Worm (Caenorhabditis elegans) whole organism, late embryonic: Measurements from ENCODE around the gene F49C5.3.

Experiments
- F13H6.1 ChIP-seq: sonication (generic microtip); optimal IDR thresholded peaks from 2 replicates; lab custom pipeline; 2016; ENCODE audit warnings: missing genetic modification characterization, missing compliant biosample characterization
- K02D7.2 ChIP-seq: sonication (generic microtip); optimal IDR thresholded peaks from 2 replicates; lab custom pipeline; 2017; ENCODE audit warnings: mild to moderate bottlenecking, missing genetic modification characterization, missing compliant biosample characterization
- T23F11.4 ChIP-seq: fragments of 200-800 bp; sonication (Bioruptor generic); optimal IDR thresholded peaks from 2 replicates; lab custom pipeline; 2018; ENCODE audit warnings: mild to moderate bottlenecking, missing genetic modification characterization, missing compliant biosample characterization
- Y22D7AL.16 ChIP-seq: sonication (generic microtip); optimal IDR thresholded peaks from 2 replicates; lab custom pipeline; 2016; ENCODE audit warnings: missing genetic modification characterization, missing compliant biosample characterization
- ceh-2 ChIP-seq: sonication (generic microtip); optimal IDR thresholded peaks from 2 replicates; lab custom pipeline; 2016; ENCODE audit warnings: missing genotype, missing genetic modification characterization, missing compliant biosample characterization
- ceh-31 ChIP-seq: sonication (generic microtip); optimal IDR thresholded peaks from 2 replicates; lab custom pipeline; 2016; ENCODE audit warnings: missing genetic modification characterization, missing compliant biosample characterization
- ceh-34 ChIP-seq: sonication (generic microtip); optimal IDR thresholded peaks from 2 replicates; lab custom pipeline; 2016; ENCODE audit warnings: mild to moderate bottlenecking, missing genetic modification characterization, missing compliant biosample characterization
- ceh-45 ChIP-seq: fragments of 200-800 bp; sonication (Bioruptor generic); IDR thresholded peaks from 2 replicates; pipeline ENCODE4 v1.3.6; 2022; ENCODE audit warnings: missing genetic modification reagents, missing genetic modification characterization, missing compliant biosample characterization
- ceh-6 ChIP-seq: fragments of 200-800 bp; sonication (Bioruptor generic); optimal IDR thresholded peaks from 2 replicates; lab custom pipeline; 2018; ENCODE audit warnings: mild to moderate bottlenecking, missing genetic modification characterization, missing compliant biosample characterization
- dmd-4 ChIP-seq: sonication (generic microtip); optimal IDR thresholded peaks from 2 replicates; lab custom pipeline; 2016; ENCODE audit warnings: borderline replicate concordance, missing genetic modification characterization, missing compliant biosample characterization
- dve-1 ChIP-seq: sonication (generic microtip); optimal IDR thresholded peaks from 2 replicates; lab custom pipeline; 2017; ENCODE audit warnings: antibody characterized with exemption, mild to moderate bottlenecking, missing genetic modification characterization, missing compliant biosample characterization
- elt-2 ChIP-seq: sonication (generic microtip); optimal IDR thresholded peaks from 2 replicates; lab custom pipeline; 2016; ENCODE audit warnings: missing genetic modification reagents, missing genetic modification characterization, missing compliant biosample characterization
- ets-4 ChIP-seq: sonication (generic microtip); optimal IDR thresholded peaks from 2 replicates; lab custom pipeline; 2016; ENCODE audit warnings: missing genetic modification characterization, missing compliant biosample characterization
- fkh-10 ChIP-seq: fragments of 150-350 bp; optimal IDR thresholded peaks from 2 replicates; lab custom pipeline; 2014; ENCODE audit warnings: missing biosample characterization, missing genetic modification reagents, missing genetic modification characterization
- gmeb-2 ChIP-seq: sonication (generic microtip); optimal IDR thresholded peaks from 2 replicates; lab custom pipeline; 2016; ENCODE audit warnings: missing genetic modification characterization, inconsistent platforms, missing compliant biosample characterization
- hlh-30 ChIP-seq: sonication (generic microtip); optimal IDR thresholded peaks from 2 replicates; lab custom pipeline; 2017; ENCODE audit warnings: antibody characterized with exemption, missing genetic modification characterization, missing compliant biosample characterization; ENCODE audit not compliant: insufficient read depth
- hlh-6 ChIP-seq: sonication (generic microtip); optimal IDR thresholded peaks from 2 replicates; lab custom pipeline; 2016; ENCODE audit warnings: missing genotype, missing genetic modification characterization, missing compliant biosample characterization
- madf-2 ChIP-seq: sonication (generic microtip); optimal IDR thresholded peaks from 2 replicates; lab custom pipeline; 2017; ENCODE audit warnings: missing genetic modification characterization, missing compliant biosample characterization
- mec-3 ChIP-seq: sonication (generic microtip); optimal IDR thresholded peaks from 2 replicates; lab custom pipeline; 2016; ENCODE audit warnings: borderline replicate concordance, missing genetic modification characterization, missing compliant biosample characterization
- nfya-1 ChIP-seq: sonication (generic microtip); optimal IDR thresholded peaks from 2 replicates; lab custom pipeline; 2017; ENCODE audit warnings: missing genetic modification characterization, mild to moderate bottlenecking, missing compliant biosample characterization, antibody characterized with exemption, moderate library complexity
- npax-4 ChIP-seq: sonication (generic microtip); optimal IDR thresholded peaks from 2 replicates; lab custom pipeline; 2016; ENCODE audit warnings: missing genetic modification characterization, missing compliant biosample characterization
- pag-3 ChIP-seq: sonication (generic microtip); optimal IDR thresholded peaks from 2 replicates; lab custom pipeline; 2016; ENCODE audit warnings: missing compliant biosample characterization, missing genetic modification characterization, borderline replicate concordance
- pha-2 ChIP-seq: sonication (generic microtip); optimal IDR thresholded peaks from 2 replicates; lab custom pipeline; 2017; ENCODE audit warnings: mild to moderate bottlenecking, missing genetic modification characterization, missing compliant biosample characterization
- ref-2 ChIP-seq: sonication (generic microtip); optimal IDR thresholded peaks from 2 replicates; lab custom pipeline; 2016; ENCODE audit warnings: missing genetic modification characterization, missing compliant biosample characterization
- sox-2 ChIP-seq: fragments of 200-800 bp; sonication (Bioruptor generic); IDR thresholded peaks from 2 replicates; pipeline ENCODE4 v1.3.6; 2022; ENCODE audit warnings: missing genetic modification reagents, missing genetic modification characterization, missing compliant biosample characterization
- unc-3 ChIP-seq, 2 experiments: fragments of 200-800 bp in 1 of 2; sonication (Bioruptor generic) in 1 of 2; sonication (generic microtip) in 1 of 2; conservative IDR thresholded peaks in 1 of 2; optimal IDR thresholded peaks in 1 of 2; 2 replicates each; pipeline versions ENCODE4 v1.3.6 to Lab custom; 2016 to 2022; ENCODE audit warnings: missing compliant biosample characterization in 2 of 2, missing genetic modification characterization in 2 of 2, missing genetic modification reagents in 1 of 2
- unc-42 ChIP-seq: sonication (generic microtip); optimal IDR thresholded peaks from 2 replicates; lab custom pipeline; 2016; ENCODE audit warnings: missing genotype, missing genetic modification characterization, missing compliant biosample characterization

Gene F49C5.3

DNA sequence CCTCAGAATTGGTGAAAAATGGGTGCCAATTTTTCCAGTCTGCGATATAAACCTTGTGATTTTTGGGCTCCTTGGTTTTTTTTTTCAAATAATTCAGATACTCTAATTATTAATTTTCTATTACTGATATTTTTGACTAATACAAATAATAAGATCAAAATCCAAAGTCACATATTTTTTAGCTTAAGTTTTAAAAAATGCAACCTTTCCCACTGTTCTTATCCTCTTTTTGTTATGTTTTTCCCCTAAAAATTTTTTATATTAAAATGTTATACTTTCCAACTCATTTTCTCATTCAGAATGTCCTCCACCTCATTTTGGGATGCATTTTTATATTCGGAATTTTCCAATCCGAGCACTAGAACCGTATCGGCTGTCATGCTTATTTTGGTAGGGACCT is 5.3 kb upstream of the F49C5.3 start, which contains the start of gene srx-120:
Gene srx-120, plus strand, starts transcription at position 301 of the 400 bp plus-strand sequence.
- TF ChIP-seq ceh-31 (no peak), mec-3 (tag; lab: Kevin White, UChicago) (no peak), unc-42 (tag; lab: Kevin White, UChicago) (no peak), ceh-34 (tag; lab: Kevin White, UChicago) (no peak), fkh-10 (GFP tag; lab: Kevin White, UChicago) (no peak), sox-2 (no peak), hlh-30 (no peak), ceh-45 (GFP tag; lab: Robert Waterston, UW) (no peak), F13H6.1 (no peak)

ce11 chrII:12535297-12535803 is 953 bp upstream of the F49C5.3 start, which contains the start of gene nimk-1:
TSS of gene nimk-1 (plus strand) at chrII:12535753.
- TF ChIP-seq pag-3: no peak

- TF ChIP-seq K02D7.2 (tag; lab: Kevin White, UChicago): no peak
- no peak for TF ChIP-seq ceh-45 (GFP tag; lab: Robert Waterston, UW)
- no peak for TF ChIP-seq F13H6.1
- no peak for TF ChIP-seq hlh-6
- TF ChIP-seq dve-1: no peak
- no peak for TF ChIP-seq ets-4
- no peak for TF ChIP-seq Y22D7AL.16
- TF ChIP-seq ceh-2: no peak
- TF ChIP-seq npax-4: no peak
- no peak for TF ChIP-seq ceh-34 (tag; lab: Kevin White, UChicago)
- no peak for TF ChIP-seq pha-2 (tag; lab: Kevin White, UChicago)
- TF ChIP-seq madf-2 (tag; lab: Kevin White, UChicago): no peak
- no peak for TF ChIP-seq dmd-4 (tag; lab: Kevin White, UChicago)
- TF ChIP-seq, all 69 proteins: peak for 0
Observed at ce11 chrII:12539395-12539794, 3.1 kb downstream of the F49C5.3 start.

- TF ChIP-seq elt-2 (tag; lab: Kevin White, UChicago): peak; percentile 26
Observed at ce11 chrII:12541670-12542080, 5.4 kb downstream of the F49C5.3 start.

DNA sequence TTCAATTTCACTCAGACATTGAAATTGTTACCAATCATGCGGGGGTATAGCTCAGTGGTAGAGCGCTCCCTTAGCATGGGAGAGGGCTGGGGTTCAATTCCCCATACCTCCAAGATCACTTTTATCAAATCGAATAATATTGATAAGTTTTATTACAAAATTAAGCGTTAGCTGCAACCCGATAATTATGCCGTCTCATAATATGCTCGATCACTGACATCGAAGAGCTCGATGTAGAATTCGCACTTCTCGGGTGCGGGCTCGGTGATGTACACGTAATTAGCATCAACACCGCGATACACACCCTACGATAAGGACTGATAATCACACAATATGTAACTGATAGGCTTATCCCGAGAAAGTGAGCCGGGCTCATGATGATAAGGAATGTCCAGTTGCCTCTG is 6.3 kb downstream of the F49C5.3 start:
- peak; percentile 89 for TF ChIP-seq elt-2 (tag; lab: Kevin White, UChicago)
- TF ChIP-seq ets-4: no peak
- no peak for TF ChIP-seq nfya-1 (tag; lab: Kevin White, UChicago)
- TF ChIP-seq unc-3 (GFP tag; conservative IDR thresholded peaks at IDR 0.05; lab: Robert Waterston, UW): no peak
- no peak for TF ChIP-seq unc-3 (tag; optimal IDR thresholded peaks at IDR 0.05; lab: Kevin White, UChicago)
- TF ChIP-seq dve-1: no peak
- no peak for TF ChIP-seq ref-2 (tag; lab: Kevin White, UChicago)
- TF ChIP-seq, all 69 proteins: peak for 1

- TF ChIP-seq T23F11.4 (GFP tag; lab: Kevin White, UChicago) (no peak), gmeb-2 (tag; lab: Kevin White, UChicago) (no peak)
- TF ChIP-seq, all 69 proteins: peak for 0
Observed at ce11 chrII:12544533-12544932, 8.2 kb downstream of the F49C5.3 start, which contains the start of gene F49C5.9. TSS of gene F49C5.9 (minus strand) at chrII:12544633.

DNA sequence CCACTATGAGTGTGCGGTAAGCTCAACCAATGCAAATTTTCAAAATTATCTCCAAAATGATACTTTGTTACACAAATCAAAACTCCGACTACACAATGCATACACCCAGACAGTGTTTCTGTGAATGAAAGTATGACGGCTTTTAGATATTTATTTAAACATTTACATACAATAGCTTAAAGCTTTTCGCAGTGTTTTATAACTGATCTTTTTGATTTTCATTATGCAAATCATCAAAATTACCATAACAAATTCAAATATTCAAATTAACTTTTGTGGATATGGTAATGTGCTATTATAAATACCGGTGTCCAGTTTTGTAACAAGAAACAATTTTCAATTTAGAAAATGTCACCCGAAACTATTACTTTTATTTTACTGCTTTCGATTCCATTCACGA is 10.1 kb downstream of the F49C5.3 start, which contains the start of the genes F49C5.5 and F49C5.10:
Gene F49C5.5, minus strand, starts transcription at position 101 of the 400 bp plus-strand sequence.
Gene F49C5.10, plus strand, starts transcription at position 344 of the 400 bp plus-strand sequence.
- TF ChIP-seq ceh-6: no peak
- TF ChIP-seq ref-2 (tag; lab: Kevin White, UChicago): no peak
